Worm (Caenorhabditis elegans) whole organism, mixed stage, embryonic: Measurements from ENCODE around the gene W06H8.6.
A peak's percentile ranks its signal among the peaks of the same experiment; 100 is the strongest.

Experiments used
- M03D4.4 ChIP-seq: sonication (generic microtip); optimal IDR thresholded peaks from 2 replicates; lab custom pipeline; 2017; ENCODE audit warnings: mild to moderate bottlenecking, missing genetic modification characterization, missing compliant biosample characterization
- bed-3 ChIP-seq: fragments of 200-800 bp; sonication (Bioruptor generic); optimal IDR thresholded peaks from 3 replicates; lab custom pipeline; 2018; ENCODE audit warnings: mild to moderate bottlenecking, missing genetic modification characterization, moderate library complexity, missing compliant biosample characterization
- blmp-1 ChIP-seq: fragments of 150-350 bp; optimal IDR thresholded peaks from 2 replicates; lab custom pipeline; 2014; ENCODE audit warnings: missing biosample characterization, missing genetic modification characterization
- ceh-39 ChIP-seq: fragments of 150-350 bp; optimal IDR thresholded peaks from 2 replicates; lab custom pipeline; 2014; ENCODE audit warnings: missing biosample characterization, missing genetic modification characterization
- ceh-43 ChIP-seq: fragments of 200-800 bp; sonication (Bioruptor generic); optimal IDR thresholded peaks from 2 replicates; lab custom pipeline; 2018; ENCODE audit warnings: mild to moderate bottlenecking, missing genetic modification characterization, moderate library complexity, missing compliant biosample characterization
- ceh-83 ChIP-seq: fragments of 200-800 bp; sonication (Bioruptor generic); optimal IDR thresholded peaks from 2 replicates; lab custom pipeline; 2018; ENCODE audit warnings: mild to moderate bottlenecking, missing genetic modification characterization, missing compliant biosample characterization
- ces-1 ChIP-seq: fragments of 150-350 bp; optimal IDR thresholded peaks from 2 replicates; lab custom pipeline; 2014; ENCODE audit warnings: missing biosample characterization, missing genetic modification reagents, missing genetic modification characterization
- cnd-1 ChIP-seq: fragments of 200-800 bp; sonication (Bioruptor generic); optimal IDR thresholded peaks from 2 replicates; lab custom pipeline; 2018; ENCODE audit warnings: mild to moderate bottlenecking, missing genetic modification characterization, missing compliant biosample characterization
- drap-1 ChIP-seq: fragments of 200-800 bp; sonication (Bioruptor generic); optimal IDR thresholded peaks from 3 replicates; lab custom pipeline; 2018; ENCODE audit warnings: mild to moderate bottlenecking, missing genetic modification characterization, missing compliant biosample characterization
- elt-1 ChIP-seq: sonication (generic microtip); optimal IDR thresholded peaks from 2 replicates; lab custom pipeline; 2017; ENCODE audit warnings: missing genetic modification characterization, mild to moderate bottlenecking, missing compliant biosample characterization, antibody characterized with exemption, moderate library complexity, borderline replicate concordance; ENCODE audit not compliant: insufficient read depth
- elt-3 ChIP-seq: fragments of 150-350 bp; optimal IDR thresholded peaks from 2 replicates; lab custom pipeline; 2014; ENCODE audit warnings: missing biosample characterization, missing genetic modification characterization
- flh-1 ChIP-seq: fragments of 200-800 bp; sonication (Bioruptor generic); optimal IDR thresholded peaks from 2 replicates; lab custom pipeline; 2018; ENCODE audit warnings: mild to moderate bottlenecking, missing genetic modification characterization, moderate library complexity, missing compliant biosample characterization
- ham-2 ChIP-seq: fragments of 200-800 bp; sonication (Bioruptor generic); optimal IDR thresholded peaks from 2 replicates; lab custom pipeline; 2018; ENCODE audit warnings: mild to moderate bottlenecking, missing genetic modification characterization, missing compliant biosample characterization
- hlh-1 ChIP-seq: fragments of 150-350 bp; optimal IDR thresholded peaks from 2 replicates; lab custom pipeline; 2014; ENCODE audit warnings: missing biosample characterization, missing genetic modification reagents, missing genetic modification characterization
- lin-13 ChIP-seq: fragments of 150-350 bp; optimal IDR thresholded peaks from 2 replicates; lab custom pipeline; 2014; ENCODE audit warnings: missing biosample characterization, missing genetic modification characterization
- lin-32 ChIP-seq: fragments of 200-800 bp; sonication (Bioruptor generic); optimal IDR thresholded peaks from 2 replicates; lab custom pipeline; 2018; ENCODE audit warnings: mild to moderate bottlenecking, missing genetic modification characterization, missing compliant biosample characterization
- lsy-2 ChIP-seq: fragments of 150-350 bp; optimal IDR thresholded peaks from 2 replicates; lab custom pipeline; 2014; ENCODE audit warnings: missing biosample characterization, missing genetic modification characterization
- mab-5 ChIP-seq: fragments of 150-350 bp; optimal IDR thresholded peaks from 2 replicates; lab custom pipeline; 2014; ENCODE audit warnings: missing biosample characterization, missing genetic modification characterization
- mep-1 ChIP-seq: fragments of 150-350 bp; optimal IDR thresholded peaks from 2 replicates; lab custom pipeline; 2017; ENCODE audit warnings: missing biosample characterization, missing genetic modification reagents, missing genetic modification characterization, inconsistent platforms
- mls-2 ChIP-seq: sonication (generic microtip); optimal IDR thresholded peaks from 2 replicates; lab custom pipeline; 2016; ENCODE audit warnings: mild to moderate bottlenecking, missing genetic modification characterization, moderate library complexity, missing compliant biosample characterization
- nhr-12 ChIP-seq: fragments of 150-350 bp; optimal IDR thresholded peaks from 2 replicates; lab custom pipeline; 2014; ENCODE audit warnings: missing biosample characterization, missing genetic modification characterization
- nhr-2 ChIP-seq: fragments of 150-350 bp; optimal IDR thresholded peaks from 2 replicates; lab custom pipeline; 2014; ENCODE audit warnings: missing biosample characterization, missing genetic modification characterization
- nhr-237 ChIP-seq: fragments of 150-350 bp; optimal IDR thresholded peaks from 2 replicates; lab custom pipeline; 2014; ENCODE audit warnings: missing biosample characterization, missing genetic modification characterization
- nhr-28 ChIP-seq: fragments of 150-350 bp; optimal IDR thresholded peaks from 2 replicates; lab custom pipeline; 2014; ENCODE audit warnings: missing biosample characterization, missing genetic modification characterization
- nhr-76 ChIP-seq: sonication (generic microtip); optimal IDR thresholded peaks from 2 replicates; lab custom pipeline; 2017; ENCODE audit warnings: missing biosample characterization, missing genetic modification characterization
- pha-4 ChIP-seq: fragments of 150-350 bp; optimal IDR thresholded peaks from 2 replicates; lab custom pipeline; 2018; ENCODE audit warnings: missing biosample characterization, missing genetic modification reagents, missing genetic modification characterization
- sem-2 ChIP-seq: fragments of 200-800 bp; sonication (Bioruptor generic); optimal IDR thresholded peaks from 2 replicates; lab custom pipeline; 2018; ENCODE audit warnings: mild to moderate bottlenecking, missing genetic modification characterization, missing compliant biosample characterization
- snpc-4 ChIP-seq: fragments of 150-350 bp; optimal IDR thresholded peaks from 2 replicates; lab custom pipeline; 2014; ENCODE audit warnings: missing biosample characterization, missing genetic modification characterization
- sptf-1 ChIP-seq: sonication (generic microtip); optimal IDR thresholded peaks from 2 replicates; lab custom pipeline; 2017; ENCODE audit warnings: mild to moderate bottlenecking, missing genetic modification characterization, moderate library complexity, missing compliant biosample characterization
- tbx-8 ChIP-seq: fragments of 200-800 bp; sonication (Bioruptor generic); optimal IDR thresholded peaks from 2 replicates; lab custom pipeline; 2018; ENCODE audit warnings: mild to moderate bottlenecking, missing genetic modification characterization, moderate library complexity, missing compliant biosample characterization
- unc-120 ChIP-seq: sonication (generic microtip); optimal IDR thresholded peaks from 2 replicates; lab custom pipeline; 2017; ENCODE audit warnings: missing genetic modification characterization, missing compliant biosample characterization; ENCODE audit not compliant: poor library complexity, severe bottlenecking
- unc-39 ChIP-seq: fragments of 150-350 bp; optimal IDR thresholded peaks from 2 replicates; lab custom pipeline; 2014; ENCODE audit warnings: missing biosample characterization, missing genetic modification characterization
- unc-62 ChIP-seq: fragments of 150-350 bp; optimal IDR thresholded peaks from 2 replicates; lab custom pipeline; 2014; ENCODE audit warnings: missing biosample characterization, missing genetic modification reagents, missing genetic modification characterization
- zip-8 ChIP-seq: fragments of 150-350 bp; optimal IDR thresholded peaks from 2 replicates; lab custom pipeline; 2014; ENCODE audit warnings: missing biosample characterization, missing genetic modification characterization
- ztf-11 ChIP-seq: fragments of 150-350 bp; optimal IDR thresholded peaks from 2 replicates; lab custom pipeline; 2014; ENCODE audit warnings: missing biosample characterization, missing genetic modification characterization

W06H8.6 gene

ce11 chrV:6268961-6269360 is 42.2 kb upstream of the W06H8.6 start:
- TF ChIP-seq elt-1 (tag; lab: Kevin White, UChicago) = no peak
- TF ChIP-seq nhr-237 (tag; lab: Kevin White, UChicago) = no peak
- no peak for TF ChIP-seq unc-62 (GFP tag; lab: Kevin White, UChicago)
- no peak for TF ChIP-seq tbx-8 (GFP tag; lab: Kevin White, UChicago)
- TF ChIP-seq lin-13 (tag; lab: Kevin White, UChicago) = no peak
- TF ChIP-seq, all 35 proteins: peak for 0

DNA sequence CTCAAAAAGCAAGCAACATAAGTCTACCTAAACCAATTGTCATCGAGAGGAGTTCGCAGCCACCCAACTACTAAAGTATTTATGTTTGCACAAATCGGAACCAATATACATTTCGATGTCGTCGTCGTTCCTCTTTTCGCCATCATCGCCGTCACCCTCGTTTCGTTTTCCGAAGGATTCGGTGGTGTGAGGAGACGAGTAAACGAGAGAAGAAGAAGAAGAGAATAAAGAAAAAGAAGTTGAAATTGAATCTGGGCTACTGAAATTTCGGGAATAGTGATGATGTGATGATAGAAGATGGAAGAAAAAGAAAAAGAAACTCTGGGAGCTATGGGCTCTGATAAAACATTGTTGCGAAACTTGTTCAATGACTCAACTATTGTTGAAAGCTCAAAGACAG is 41.7 kb upstream of the W06H8.6 start:
- TF ChIP-seq cnd-1 (tag; lab: Kevin White, UChicago) = no peak
- TF ChIP-seq ces-1 = peak; percentile 70

- TF ChIP-seq unc-120 (tag; lab: Kevin White, UChicago) (no peak), lin-13 (tag; lab: Kevin White, UChicago) (no peak), nhr-76 (tag; lab: Kevin White, UChicago) (no peak), zip-8 (tag; lab: Kevin White, UChicago) (no peak), unc-62 (GFP tag; lab: Kevin White, UChicago) (no peak), elt-3 (tag; lab: Kevin White, UChicago) (no peak), snpc-4 (no peak)
These were observed 41.2 kb upstream of the W06H8.6 start for ce11 chrV:6267978-6268377.

- TF ChIP-seq elt-3 (tag; lab: Kevin White, UChicago) = no peak
- TF ChIP-seq elt-1 (tag; lab: Kevin White, UChicago) = peak; percentile 55
- peak; percentile 84 for TF ChIP-seq lin-32 (GFP tag; lab: Kevin White, UChicago)
- TF ChIP-seq zip-8 (tag; lab: Kevin White, UChicago) = no peak
- TF ChIP-seq mep-1 (tag; lab: Kevin White, UChicago) = peak; percentile 97
- no peak for TF ChIP-seq nhr-28
- peak; percentile 73 for TF ChIP-seq unc-39 (tag; lab: Kevin White, UChicago)
- peak; percentile 82 for TF ChIP-seq lsy-2
- TF ChIP-seq hlh-1 = peak; percentile 94
- peak; percentile 65 for TF ChIP-seq nhr-12
- TF ChIP-seq ceh-83 (GFP tag; lab: Kevin White, UChicago) = peak; percentile 75
- peak; percentile 80 for TF ChIP-seq nhr-237 (tag; lab: Kevin White, UChicago)
- peak; percentile 41 for TF ChIP-seq sem-2 (GFP tag; lab: Kevin White, UChicago)
- TF ChIP-seq ztf-11 (tag; lab: Kevin White, UChicago) = peak; percentile 82
- TF ChIP-seq lin-13 (tag; lab: Kevin White, UChicago) = peak; percentile 94
- TF ChIP-seq M03D4.4 (tag; lab: Kevin White, UChicago) = peak; percentile 90
- peak; percentile 45 for TF ChIP-seq ceh-39 (tag; lab: Kevin White, UChicago)
- peak; percentile 78 for TF ChIP-seq pha-4
- TF ChIP-seq mab-5 (tag; lab: Kevin White, UChicago) = no peak
- peak; percentile 96 for TF ChIP-seq unc-62 (GFP tag; lab: Kevin White, UChicago)
- peak; percentile 71 for TF ChIP-seq blmp-1 (tag; lab: Kevin White, UChicago)
- peak; percentile 59 for TF ChIP-seq ham-2 (GFP tag; lab: Kevin White, UChicago)
- TF ChIP-seq sptf-1 (tag; lab: Kevin White, UChicago) = peak; percentile 94
- TF ChIP-seq drap-1 (GFP tag; lab: Kevin White, UChicago) = peak; percentile 88
- peak; percentile 45 for TF ChIP-seq flh-1 (GFP tag; lab: Kevin White, UChicago)
- no peak for TF ChIP-seq snpc-4
- peak; percentile 78 for TF ChIP-seq ceh-43 (GFP tag; lab: Kevin White, UChicago)
- TF ChIP-seq mls-2 (tag; lab: Kevin White, UChicago) = peak; percentile 95
- TF ChIP-seq unc-120 (tag; lab: Kevin White, UChicago) = peak; percentile 96
- TF ChIP-seq bed-3 (GFP tag; lab: Kevin White, UChicago) = peak; percentile 60
- TF ChIP-seq cnd-1 (tag; lab: Kevin White, UChicago) = peak; percentile 94
- TF ChIP-seq nhr-76 (tag; lab: Kevin White, UChicago) = peak; percentile 21
- peak; percentile 100 for TF ChIP-seq ces-1
- TF ChIP-seq nhr-2 = peak; percentile 51
- TF ChIP-seq tbx-8 (GFP tag; lab: Kevin White, UChicago) = peak; percentile 32
These were observed 40.5 kb upstream of the W06H8.6 start, which contains the start of gene mrck-1 for ce11 chrV:6267237-6267812. Gene mrck-1, minus strand, starts transcription at chrV:6267287.
